Worm (Caenorhabditis elegans): ENCODE data around the gene F10E9.1.
A peak's percentile ranks its signal among the peaks of the same experiment; 100 is the strongest.

The F10E9.1 gene

DNA sequence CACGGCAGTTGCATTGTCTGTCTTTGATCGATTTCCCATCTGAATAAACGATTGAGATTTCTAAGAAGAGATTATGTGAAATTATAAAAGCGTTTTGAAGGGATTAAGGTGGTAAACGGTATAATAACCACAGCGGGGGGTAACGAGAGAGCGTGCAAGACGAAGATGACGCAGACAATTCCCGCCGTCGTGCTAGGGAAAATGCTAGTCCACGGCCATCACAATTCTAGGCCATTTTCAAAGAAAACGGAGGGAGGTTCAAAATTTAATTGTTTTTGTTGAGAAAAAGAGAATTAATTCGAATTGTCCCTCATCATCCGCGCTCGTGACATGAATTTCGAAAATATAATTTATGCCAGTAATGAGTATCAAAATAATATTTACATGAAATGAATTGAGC is 3.9 kb upstream of the F10E9.1 start, which contains the start of gene F10E9.11:
Gene F10E9.11, minus strand, starts transcription at position 161 of the 400 bp plus-strand sequence.
- TF ChIP-seq snpc-4 (tag; optimal IDR thresholded peaks at IDR 0.05) = peak; percentile 76
- TF ChIP-seq fkh-10 (GFP tag; optimal IDR thresholded peaks at IDR 0.05) = no peak
- TF ChIP-seq nhr-67 (tag; optimal IDR thresholded peaks at IDR 0.05) = no peak
- no peak for TF ChIP-seq zag-1 (tag; optimal IDR thresholded peaks at IDR 0.05)
- TF ChIP-seq ZK546.5 (tag; optimal IDR thresholded peaks at IDR 0.05) = no peak
- no peak for TF ChIP-seq daf-12 (tag; optimal IDR thresholded peaks at IDR 0.05)
- peak; percentile 2 for TF ChIP-seq elt-2 (tag; optimal IDR thresholded peaks at IDR 0.05)
- TF ChIP-seq pha-4 (tag; optimal IDR thresholded peaks at IDR 0.05) = peak; percentile 84
- no peak for TF ChIP-seq nhr-76 (tag; optimal IDR thresholded peaks at IDR 0.05)
- peak; percentile 2 for TF ChIP-seq pqm-1 (tag; optimal IDR thresholded peaks at IDR 0.05)
- peak; percentile 55 for TF ChIP-seq R02D3.7 (tag; optimal IDR thresholded peaks at IDR 0.05)
- no peak for TF ChIP-seq ceh-9 (tag; optimal IDR thresholded peaks at IDR 0.05)
- no peak for TF ChIP-seq nhr-28 (tag; optimal IDR thresholded peaks at IDR 0.05)
- TF ChIP-seq mdl-1 (tag; optimal IDR thresholded peaks at IDR 0.05) = no peak
- TF ChIP-seq ceh-28 (tag; optimal IDR thresholded peaks at IDR 0.05) = peak; percentile 26
- peak; percentile 76 for TF ChIP-seq nhr-25 (tag; optimal IDR thresholded peaks at IDR 0.05)
- TF ChIP-seq nhr-43 (tag; optimal IDR thresholded peaks at IDR 0.05; ENCODE audit: poor library complexity, severe bottlenecking) = peak; percentile 83
- no peak for TF ChIP-seq eor-1 (tag; optimal IDR thresholded peaks at IDR 0.05)
- no peak for TF ChIP-seq sea-2 (GFP tag; optimal IDR thresholded peaks at IDR 0.05)
- peak; percentile 86 for TF ChIP-seq nfya-1 (tag; optimal IDR thresholded peaks at IDR 0.05; ENCODE audit: insufficient read depth)
- peak; percentile 40 for TF ChIP-seq lin-39 (tag; optimal IDR thresholded peaks at IDR 0.05)
- TF ChIP-seq ceh-16 (tag; optimal IDR thresholded peaks at IDR 0.05) = no peak
- TF ChIP-seq fkh-2 (tag; optimal IDR thresholded peaks at IDR 0.05) = no peak
- TF ChIP-seq nhr-77 (tag; optimal IDR thresholded peaks at IDR 0.05) = no peak
- no peak for TF ChIP-seq nhr-12 (tag; optimal IDR thresholded peaks at IDR 0.05)
- TF ChIP-seq unc-39 (tag; optimal IDR thresholded peaks at IDR 0.05) = no peak
- TF ChIP-seq egl-5 (tag; optimal IDR thresholded peaks at IDR 0.05) = peak; percentile 64
- peak; percentile 84 for TF ChIP-seq nhr-23 (tag; optimal IDR thresholded peaks at IDR 0.05)
- no peak for TF ChIP-seq ceh-82 (tag; optimal IDR thresholded peaks at IDR 0.05)
- TF ChIP-seq hmg-11 (tag; optimal IDR thresholded peaks at IDR 0.05) = peak; percentile 61
- TF ChIP-seq ama-1 (optimal IDR thresholded peaks at IDR 0.05) = peak; percentile 20
- TF ChIP-seq mml-1 (tag; optimal IDR thresholded peaks at IDR 0.05) = no peak
- TF ChIP-seq lsy-12 (tag; optimal IDR thresholded peaks at IDR 0.05) = peak; percentile 50
- TF ChIP-seq lin-15B (tag; optimal IDR thresholded peaks at IDR 0.05) = peak; percentile 84
- no peak for TF ChIP-seq unc-62 (GFP tag; optimal IDR thresholded peaks at IDR 0.05)

DNA sequence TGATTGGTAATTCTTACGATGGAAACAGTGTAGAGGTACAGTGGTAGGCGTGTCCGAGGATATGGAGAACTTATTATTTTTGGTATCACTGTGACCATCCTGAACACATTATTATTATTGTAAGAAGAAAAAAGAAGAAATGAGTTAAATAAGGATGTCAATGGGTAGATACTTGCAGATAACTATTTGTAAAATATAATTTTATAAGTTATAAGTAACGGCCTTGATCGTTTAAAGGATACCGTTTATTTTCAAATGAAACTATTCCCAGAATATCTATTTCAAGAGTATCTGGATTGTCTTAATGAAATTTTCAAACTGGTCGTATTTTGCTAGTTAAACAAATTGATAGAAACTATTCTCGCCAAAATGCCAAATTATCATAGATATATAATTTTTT is 2.8 kb upstream of the F10E9.1 start, which contains the start of gene F10E9.10:
Gene F10E9.10, minus strand, starts transcription at position 101 of the 400 bp plus-strand sequence.
- no peak for TF ChIP-seq nhr-23 (tag; optimal IDR thresholded peaks at IDR 0.05)
- TF ChIP-seq nhr-28 (tag; optimal IDR thresholded peaks at IDR 0.05) = no peak
- TF ChIP-seq unc-62 (GFP tag; optimal IDR thresholded peaks at IDR 0.05) = no peak
- TF ChIP-seq ama-1 (optimal IDR thresholded peaks at IDR 0.05) = no peak

DNA sequence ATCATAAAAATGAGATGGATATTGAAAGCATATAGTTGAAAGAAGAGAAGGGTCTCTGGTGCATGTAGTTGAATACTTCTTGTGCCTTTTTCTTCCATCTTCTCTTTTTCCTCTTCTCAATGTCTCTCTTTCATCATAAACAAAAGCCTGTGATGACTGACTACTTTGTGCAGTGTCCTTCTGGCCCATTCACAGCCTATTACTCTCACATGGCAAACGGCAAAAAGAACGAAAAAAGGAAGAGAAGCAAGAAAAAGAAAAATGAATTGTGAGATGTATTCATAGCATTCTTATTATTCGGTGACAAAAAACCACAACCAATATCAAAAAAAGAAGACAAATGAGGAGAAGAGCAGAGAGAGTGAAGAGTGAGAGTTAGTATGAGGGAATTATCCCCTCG is 1.7 kb upstream of the F10E9.1 start:
- TF ChIP-seq nfya-1 (tag; optimal IDR thresholded peaks at IDR 0.05; ENCODE audit: insufficient read depth) = peak; percentile 3
- TF ChIP-seq aly-2 (tag; optimal IDR thresholded peaks at IDR 0.05) = no peak
- TF ChIP-seq unc-39 (tag; optimal IDR thresholded peaks at IDR 0.05) = no peak
- TF ChIP-seq pqm-1 (tag; optimal IDR thresholded peaks at IDR 0.05) = no peak
- TF ChIP-seq hmg-11 (tag; optimal IDR thresholded peaks at IDR 0.05) = no peak
- TF ChIP-seq pha-4 (tag; optimal IDR thresholded peaks at IDR 0.05) = no peak

DNA sequence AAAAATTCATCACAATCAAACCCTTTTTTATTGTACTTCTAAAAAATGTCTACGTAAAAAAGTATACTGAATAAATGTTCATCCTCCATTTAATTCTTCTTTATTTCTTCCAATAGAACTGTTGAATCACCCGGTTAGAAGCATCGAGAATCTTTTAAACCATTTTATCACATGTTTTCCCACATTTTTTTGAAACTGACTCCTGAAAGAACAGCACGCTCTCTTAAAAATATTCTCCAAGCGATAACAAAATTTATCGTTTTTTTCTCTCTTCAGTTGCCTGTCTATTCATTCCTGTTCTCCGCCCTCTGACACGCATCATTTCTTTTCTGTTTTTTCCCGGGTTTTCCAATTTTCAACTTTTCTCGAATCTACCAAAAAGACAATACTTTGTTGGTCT is 1.4 kb downstream of the F10E9.1 start, which contains the start of gene F10E9.12:
Gene F10E9.12, plus strand, starts transcription at position 131 of the 400 bp plus-strand sequence.
- TF ChIP-seq elt-2 (tag; optimal IDR thresholded peaks at IDR 0.05) (peak; percentile 74), jun-1 (tag; optimal IDR thresholded peaks at IDR 0.05) (no peak), elt-1 (tag; optimal IDR thresholded peaks at IDR 0.05) (no peak), nhr-11 (tag; optimal IDR thresholded peaks at IDR 0.05) (no peak), ztf-4 (tag; optimal IDR thresholded peaks at IDR 0.05) (no peak), unc-39 (tag; optimal IDR thresholded peaks at IDR 0.05) (no peak), fkh-10 (GFP tag; optimal IDR thresholded peaks at IDR 0.05) (no peak), pha-4 (tag; optimal IDR thresholded peaks at IDR 0.05) (peak; percentile 5), pqm-1 (tag; optimal IDR thresholded peaks at IDR 0.05) (peak; percentile 43)
